Fruit fly (Drosophila melanogaster) whole organism, prepupa: Measurements from ENCODE around the gene rt.
"Not testable (repeated sequence)": the region's sequence is repeated elsewhere in the genome, so short reads cannot be mapped to it uniquely, and the experiment has no call there.

Experiments used
- Blimp-1 ChIP-seq: fragments of 200-800 bp; sonication (Bioruptor generic); optimal IDR thresholded peaks from 3 replicates; lab custom pipeline; 2017; ENCODE audit warnings: missing biosample characterization, missing genetic modification characterization, mild to moderate bottlenecking, moderate library complexity, missing genetic modification reagents
- CG10631 ChIP-seq: fragments of 200-800 bp; sonication (Bioruptor generic); optimal IDR thresholded peaks from 2 replicates; lab custom pipeline; 2016; ENCODE audit warnings: missing biosample characterization, missing genetic modification characterization
- CG10669 ChIP-seq: fragments of 200-800 bp; sonication (Bioruptor generic); optimal IDR thresholded peaks from 3 replicates; lab custom pipeline; 2018; ENCODE audit warnings: missing biosample characterization, mild to moderate bottlenecking, missing genetic modification characterization, moderate library complexity
- CG11294 ChIP-seq: fragments of 200-800 bp; sonication (Bioruptor generic); IDR thresholded peaks from 2 replicates; pipeline ENCODE4 v1.3.6; 2022; ENCODE audit warnings: missing biosample characterization, missing genetic modification characterization
- CG15336 ChIP-seq: fragments of 200-800 bp; sonication (Bioruptor generic); IDR thresholded peaks from 2 replicates; pipeline ENCODE4 v1.3.6; 2022; ENCODE audit warnings: missing biosample characterization, missing genetic modification characterization
- CG1621 ChIP-seq: fragments of 200-800 bp; sonication (Bioruptor generic); optimal IDR thresholded peaks from 3 replicates; lab custom pipeline; 2018; ENCODE audit warnings: missing biosample characterization, mild to moderate bottlenecking, missing genetic modification characterization
- CG16779 ChIP-seq: fragments of 200-800 bp; sonication (Bioruptor generic); optimal IDR thresholded peaks from 3 replicates; lab custom pipeline; 2017; ENCODE audit warnings: missing biosample characterization, mild to moderate bottlenecking, missing genetic modification characterization
- CG3032 ChIP-seq: fragments of 200-800 bp; optimal IDR thresholded peaks from 2 replicates; lab custom pipeline; 2019; ENCODE audit warnings: missing biosample characterization, mild to moderate bottlenecking, missing genetic modification characterization, moderate library complexity
- CG31627 ChIP-seq: fragments of 200-800 bp; sonication (Bioruptor generic); optimal IDR thresholded peaks from 3 replicates; lab custom pipeline; 2016; ENCODE audit warnings: missing biosample characterization, missing genetic modification characterization
- CG32006 ChIP-seq: fragments of 200-800 bp; sonication (Bioruptor generic); optimal IDR thresholded peaks from 3 replicates; lab custom pipeline; 2017; ENCODE audit warnings: missing biosample characterization, mild to moderate bottlenecking, missing genetic modification characterization
- CG34406 ChIP-seq: fragments of 200-800 bp; sonication (Bioruptor generic); optimal IDR thresholded peaks from 3 replicates; lab custom pipeline; 2016; ENCODE audit warnings: missing biosample characterization, missing genetic modification characterization
- CG3919 ChIP-seq: fragments of 200-800 bp; sonication (Bioruptor generic); optimal IDR thresholded peaks from 3 replicates; lab custom pipeline; 2016; ENCODE audit warnings: missing biosample characterization, missing genetic modification characterization
- CG6163 ChIP-seq: fragments of 200-800 bp; sonication (Bioruptor generic); IDR thresholded peaks from 3 replicates; pipeline ENCODE4 v1.3.6; 2022; ENCODE audit warnings: missing biosample characterization, missing genetic modification characterization
- CG6854 ChIP-seq: fragments of 200-800 bp; sonication (Bioruptor generic); optimal IDR thresholded peaks from 2 replicates; lab custom pipeline; 2017; ENCODE audit warnings: missing biosample characterization, mild to moderate bottlenecking, missing genetic modification characterization
- CG7368 ChIP-seq: fragments of 200-800 bp; sonication (Bioruptor generic); optimal IDR thresholded peaks from 3 replicates; lab custom pipeline; 2016; ENCODE audit warnings: missing biosample characterization, missing genetic modification characterization
- CG8632 ChIP-seq: fragments of 200-800 bp; sonication (Bioruptor generic); optimal IDR thresholded peaks from 3 replicates; lab custom pipeline; 2016; ENCODE audit warnings: missing biosample characterization, missing genetic modification characterization
- CG9139 ChIP-seq: fragments of 200-800 bp; sonication (Bioruptor generic); optimal IDR thresholded peaks from 3 replicates; lab custom pipeline; 2017; ENCODE audit warnings: missing biosample characterization, mild to moderate bottlenecking, missing genetic modification characterization
- Eip75B ChIP-seq: fragments of 200-800 bp; sonication (Bioruptor generic); optimal IDR thresholded peaks from 3 replicates; lab custom pipeline; 2016; ENCODE audit warnings: missing biosample characterization, missing genetic modification characterization
- Eip78C ChIP-seq: fragments of 200-800 bp; sonication (Bioruptor generic); peaks from one replicate; lab custom pipeline; 2016; ENCODE audit warnings: missing biosample characterization, missing genetic modification characterization
- Eip93F ChIP-seq: fragments of 200-800 bp; sonication (Bioruptor generic); optimal IDR thresholded peaks from 2 replicates; lab custom pipeline; 2016; ENCODE audit warnings: missing biosample characterization, mild to moderate bottlenecking, missing genetic modification characterization
- Ets21C ChIP-seq: fragments of 200-800 bp; sonication (Bioruptor generic); optimal IDR thresholded peaks from 3 replicates; lab custom pipeline; 2016; ENCODE audit warnings: missing biosample characterization, missing genetic modification characterization
- Ets96B ChIP-seq: fragments of 200-800 bp; optimal IDR thresholded peaks from 2 replicates; lab custom pipeline; 2019; ENCODE audit warnings: missing biosample characterization, mild to moderate bottlenecking, missing genetic modification characterization, moderate library complexity
- Hr39 ChIP-seq: fragments of 200-800 bp; sonication (Bioruptor generic); optimal IDR thresholded peaks from 2 replicates; lab custom pipeline; 2016; ENCODE audit warnings: missing biosample characterization, missing genetic modification characterization
- Hr4 ChIP-seq: fragments of 200-800 bp; sonication (Bioruptor generic); optimal IDR thresholded peaks from 3 replicates; lab custom pipeline; 2016; ENCODE audit warnings: missing biosample characterization, missing genetic modification characterization
- Lpt ChIP-seq: fragments of 200-800 bp; sonication (Bioruptor generic); optimal IDR thresholded peaks from 3 replicates; lab custom pipeline; 2016; ENCODE audit warnings: missing biosample characterization, missing genetic modification characterization
- Met ChIP-seq: fragments of 200-800 bp; sonication (Bioruptor generic); optimal IDR thresholded peaks from 3 replicates; lab custom pipeline; 2016; ENCODE audit warnings: missing biosample characterization, missing genetic modification characterization
- Sox102F ChIP-seq: fragments of 200-800 bp; sonication (Bioruptor generic); optimal IDR thresholded peaks from 2 replicates; lab custom pipeline; 2016; ENCODE audit warnings: missing biosample characterization, mild to moderate bottlenecking, missing genetic modification characterization
- Sox14 ChIP-seq: fragments of 200-800 bp; sonication (Bioruptor generic); optimal IDR thresholded peaks from 3 replicates; lab custom pipeline; 2016; ENCODE audit warnings: missing biosample characterization, missing genetic modification characterization
- achi ChIP-seq: fragments of 200-800 bp; sonication (Bioruptor generic); optimal IDR thresholded peaks from 3 replicates; lab custom pipeline; 2016; ENCODE audit warnings: missing biosample characterization, missing genetic modification characterization
- acj6 ChIP-seq: fragments of 200-800 bp; sonication (Bioruptor generic); optimal IDR thresholded peaks from 3 replicates; lab custom pipeline; 2016; ENCODE audit warnings: missing biosample characterization, missing genetic modification characterization
- dac ChIP-seq: fragments of 200-800 bp; sonication (Bioruptor generic); optimal IDR thresholded peaks from 2 replicates; lab custom pipeline; 2017; ENCODE audit warnings: missing biosample characterization, mild to moderate bottlenecking, missing genetic modification characterization
- dsx ChIP-seq: fragments of 200-800 bp; optimal IDR thresholded peaks from 3 replicates; lab custom pipeline; 2019; ENCODE audit warnings: missing biosample characterization, mild to moderate bottlenecking, missing genetic modification characterization, moderate library complexity; ENCODE audit not compliant: poor library complexity, severe bottlenecking
- esn ChIP-seq: fragments of 200-800 bp; sonication (Bioruptor generic); optimal IDR thresholded peaks from 2 replicates; lab custom pipeline; 2016; ENCODE audit warnings: missing biosample characterization, mild to moderate bottlenecking, missing genetic modification characterization, moderate library complexity
- fd59A ChIP-seq: fragments of 200-800 bp; sonication (Bioruptor generic); optimal IDR thresholded peaks from 2 replicates; lab custom pipeline; 2017; ENCODE audit warnings: missing biosample characterization, mild to moderate bottlenecking, missing genetic modification characterization, missing genetic modification reagents
- fkh ChIP-seq: fragments of 200-800 bp; sonication (Bioruptor generic); optimal IDR thresholded peaks from 3 replicates; lab custom pipeline; 2017; ENCODE audit warnings: missing biosample characterization, mild to moderate bottlenecking, missing genetic modification characterization, moderate library complexity
- net ChIP-seq: fragments of 200-800 bp; sonication (Bioruptor generic); optimal IDR thresholded peaks from 3 replicates; lab custom pipeline; 2016; ENCODE audit warnings: missing biosample characterization, missing genetic modification characterization
- pdm3 ChIP-seq: fragments of 200-800 bp; sonication (Bioruptor generic); optimal IDR thresholded peaks from 3 replicates; lab custom pipeline; 2016; ENCODE audit warnings: missing biosample characterization, missing genetic modification characterization
- spab ChIP-seq: fragments of 200-800 bp; sonication (Bioruptor generic); optimal IDR thresholded peaks from 2 replicates; lab custom pipeline; 2017; ENCODE audit warnings: missing biosample characterization, mild to moderate bottlenecking, missing genetic modification characterization, missing genetic modification reagents
- topi ChIP-seq: fragments of 200-800 bp; sonication (Bioruptor generic); optimal IDR thresholded peaks from 3 replicates; lab custom pipeline; 2016; ENCODE audit warnings: missing biosample characterization, missing genetic modification characterization
- vri ChIP-seq: fragments of 200-800 bp; sonication (Bioruptor generic); optimal IDR thresholded peaks from 3 replicates; lab custom pipeline; 2016; ENCODE audit warnings: missing biosample characterization, mild to moderate bottlenecking, missing genetic modification characterization

The rt gene

dm6 chr3L:11593778-11594177, 6.2 kb upstream of the rt start (continued):
- TF ChIP-seq Eip78C (GFP tag; lab: Kevin White, UChicago) = peak; percentile 62
- peak; percentile 23 for TF ChIP-seq CG8632 (GFP tag; lab: Kevin White, UChicago)
- peak; percentile 10 for TF ChIP-seq CG10631 (GFP tag; lab: Kevin White, UChicago)
- TF ChIP-seq vri = no peak
- TF ChIP-seq achi = peak; percentile 42
- TF ChIP-seq Hr4 (GFP tag; lab: Kevin White, UChicago) = peak; percentile 42
- peak; percentile 22 for TF ChIP-seq CG34406
- TF ChIP-seq Sox102F = no peak
- peak; percentile 26 for TF ChIP-seq CG10669
- TF ChIP-seq dac = no peak
- TF ChIP-seq spab = no peak
- peak; percentile 7 for TF ChIP-seq CG16779
- TF ChIP-seq Ets21C (GFP tag; lab: Kevin White, UChicago) = no peak
- TF ChIP-seq Ets96B (tag; lab: Kevin White, UChicago) = peak; percentile 60
- no peak for TF ChIP-seq fd59A (GFP tag; lab: Kevin White, UChicago)
- peak; percentile 21 for TF ChIP-seq acj6
- peak; percentile 61; the same call in 2 of the 3 replicates for TF ChIP-seq CG6163 (GFP tag; lab: Robert Waterston, UW)
- TF ChIP-seq CG1621 (tag; lab: Kevin White, UChicago) = no peak
- peak; percentile 9 for TF ChIP-seq net (GFP tag; lab: Kevin White, UChicago)
- TF ChIP-seq CG15336 = peak; percentile 75
- TF ChIP-seq CG32006 (GFP tag; lab: Kevin White, UChicago) = peak; percentile 56
- TF ChIP-seq CG3032 (tag; lab: Kevin White, UChicago) = peak; percentile 35
- TF ChIP-seq Met (GFP tag; lab: Kevin White, UChicago) = no peak

- TF ChIP-seq Eip75B (GFP tag; lab: Kevin White, UChicago) = no peak
- TF ChIP-seq CG6163 (GFP tag; lab: Robert Waterston, UW) = 0 out of 3 replicates have a peak, but pooled peaks have one; percentile 8
- TF ChIP-seq CG10631 (GFP tag; lab: Kevin White, UChicago) = no peak
- TF ChIP-seq vri = no peak
- peak; percentile 62 for TF ChIP-seq CG7368 (GFP tag; lab: Kevin White, UChicago)
- TF ChIP-seq pdm3 (GFP tag; lab: Kevin White, UChicago) = no peak
- TF ChIP-seq Hr39 (GFP tag; lab: Kevin White, UChicago) = no peak
- TF ChIP-seq dac = no peak
- TF ChIP-seq CG6854 = no peak
Observed at dm6 chr3L:11591803-11592202, 4.2 kb upstream of the rt start.

dm6 chr3L:11591131-11591530, 3.6 kb upstream of the rt start, which contains the start of gene CG33268:
CG33268 (minus strand) TSS chr3L:11591231.
- TF ChIP-seq Sox14 = no peak
- TF ChIP-seq CG34406 = no peak
- TF ChIP-seq CG15336 = no peak
- TF ChIP-seq Eip93F = no peak
- no peak for TF ChIP-seq dsx (GFP tag; lab: Kevin White, UChicago)
- TF ChIP-seq CG10631 (GFP tag; lab: Kevin White, UChicago) = no peak
- TF ChIP-seq Hr39 (GFP tag; lab: Kevin White, UChicago) = no peak
- TF ChIP-seq CG11294 = no peak
- TF ChIP-seq topi (GFP tag; lab: Kevin White, UChicago) = no peak
- TF ChIP-seq esn (GFP tag; lab: Kevin White, UChicago) = no peak
- no peak for TF ChIP-seq Eip78C (GFP tag; lab: Kevin White, UChicago)
- no peak for TF ChIP-seq CG16779
- no peak for TF ChIP-seq spab

- TF ChIP-seq pdm3 (GFP tag; lab: Kevin White, UChicago); CG34406; CG6163 (GFP tag; lab: Robert Waterston, UW): not testable (repeated sequence)
- TF ChIP-seq, all 60 proteins: peak for 0; not testable (repeated sequence) for 60
Observed at dm6 chr3L:11589395-11589794, 1.8 kb upstream of the rt start, which contains the start of gene CG7377. CG7377 (plus strand) TSS chr3L:11589695.

- TF ChIP-seq CG3919 (no peak), CG6163 (GFP tag; lab: Robert Waterston, UW) (0 out of 3 replicates have a peak, but pooled peaks have one; percentile 42), Sox102F (no peak), CG11294 (no peak), Eip75B (GFP tag; lab: Kevin White, UChicago) (no peak), CG15336 (no peak; the same call in 1 of the 2 replicates), Met (GFP tag; lab: Kevin White, UChicago) (no peak), acj6 (no peak), Sox14 (no peak), dac (no peak), Ets21C (GFP tag; lab: Kevin White, UChicago) (no peak), CG9139 (GFP tag; lab: Kevin White, UChicago) (no peak), Eip93F (no peak), CG31627 (no peak), Lpt (GFP tag; lab: Kevin White, UChicago) (no peak), Blimp-1 (GFP tag; lab: Kevin White, UChicago) (no peak), fkh (GFP tag; lab: Kevin White, UChicago) (peak; percentile 47), pdm3 (GFP tag; lab: Kevin White, UChicago) (no peak)
Observed at dm6 chr3L:11588594-11588993, 1.0 kb upstream of the rt start.
